Worm (Caenorhabditis elegans) whole organism, L3 larva: ENCODE results near the gene F17E5.2.

Source experiments
- R02D3.7 ChIP-seq: fragments of 150-350 bp; optimal IDR thresholded peaks from 2 replicates; lab custom pipeline; 2014; ENCODE audit warnings: missing biosample characterization, missing genetic modification characterization
- ceh-82 ChIP-seq: fragments of 150-350 bp; optimal IDR thresholded peaks from 2 replicates; lab custom pipeline; 2014; ENCODE audit warnings: missing biosample characterization, missing genetic modification characterization
- lin-15B ChIP-seq: fragments of 150-350 bp; optimal IDR thresholded peaks from 2 replicates; lab custom pipeline; 2014; ENCODE audit warnings: missing biosample characterization, missing genetic modification characterization
- nhr-11 ChIP-seq: fragments of 150-350 bp; optimal IDR thresholded peaks from 2 replicates; lab custom pipeline; 2014; ENCODE audit warnings: missing biosample characterization, missing genetic modification characterization
- nhr-76 ChIP-seq: fragments of 150-350 bp; sonication (generic microtip); optimal IDR thresholded peaks from 5 replicates; lab custom pipeline; 2014; ENCODE audit warnings: missing biosample characterization, missing genetic modification characterization
- pqm-1 ChIP-seq: fragments of 150-350 bp; optimal IDR thresholded peaks from 2 replicates; lab custom pipeline; 2017; ENCODE audit warnings: missing biosample characterization, missing genetic modification characterization, inconsistent platforms
- skn-1 ChIP-seq: fragments of 150-350 bp; optimal IDR thresholded peaks from 2 replicates; lab custom pipeline; 2014; ENCODE audit warnings: missing biosample characterization, missing genetic modification characterization
- zag-1 ChIP-seq: fragments of 150-350 bp; optimal IDR thresholded peaks from 2 replicates; lab custom pipeline; 2014; ENCODE audit warnings: missing biosample characterization, missing genetic modification characterization
- ztf-11 ChIP-seq: fragments of 150-350 bp; optimal IDR thresholded peaks from 2 replicates; lab custom pipeline; 2014; ENCODE audit warnings: missing biosample characterization, missing genetic modification characterization

ce11 chrX:12356581-12356980 is 37.5 kb upstream of the F17E5.2 start, which contains the start of gene nspc-12:
- TF ChIP-seq skn-1 (tag; lab: Kevin White, UChicago) (no peak), zag-1 (no peak), pqm-1 (no peak), ceh-82 (tag; lab: Kevin White, UChicago) (no peak), ztf-11 (tag; lab: Kevin White, UChicago) (no peak), lin-15B (no peak), R02D3.7 (tag; lab: Kevin White, UChicago) (no peak), nhr-76 (tag; lab: Kevin White, UChicago) (no peak), nhr-11 (no peak)
